Worm (Caenorhabditis elegans) whole organism, early embryonic: ENCODE data around the gene elmd-1.

Experiments
- ama-1 ChIP-seq: fragments of 150-350 bp; optimal IDR thresholded peaks from 2 replicates; lab custom pipeline; 2014
- ceh-13 ChIP-seq: fragments of 200-800 bp; sonication (Bioruptor generic); optimal IDR thresholded peaks from 2 replicates; lab custom pipeline; 2018; ENCODE audit warnings: mild to moderate bottlenecking, missing genetic modification characterization, missing compliant biosample characterization
- flt-1 ChIP-seq: fragments of 200-800 bp; sonication (Bioruptor generic); IDR thresholded peaks from 2 replicates; pipeline ENCODE4 v1.3.6; 2022; ENCODE audit warnings: missing genetic modification characterization, missing compliant biosample characterization
- tbx-37 ChIP-seq: fragments of 200-800 bp; sonication (Bioruptor generic); conservative IDR thresholded peaks from 2 replicates; pipeline ENCODE4 v1.3.6; 2022; ENCODE audit warnings: missing genetic modification reagents, missing genetic modification characterization, missing compliant biosample characterization

DNA sequence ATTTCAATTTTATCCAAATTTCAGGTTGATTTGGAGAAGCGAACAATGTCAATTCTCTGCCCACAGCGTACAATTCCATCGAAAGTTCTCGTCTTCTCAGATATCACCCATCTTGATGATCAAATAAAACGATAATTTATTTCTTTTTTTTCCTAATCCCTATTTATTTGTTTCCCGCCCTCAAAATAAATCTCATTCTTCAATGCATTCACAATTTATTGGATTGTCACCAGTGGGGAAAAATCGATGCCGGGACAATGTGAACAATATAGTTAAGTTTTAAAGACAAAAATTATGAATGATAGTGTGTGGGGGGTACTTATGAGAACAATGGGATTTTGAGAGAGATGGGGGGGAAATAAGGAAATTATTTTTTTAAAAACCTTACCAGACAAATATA, 10.7 kb downstream of the elmd-1 start:
- TF ChIP-seq ceh-13 (GFP tag; lab: Kevin White, UChicago) (no peak), ama-1 (lab: Kevin White, UChicago) (no peak), flt-1 (GFP tag; lab: Robert Waterston, UW) (no peak), tbx-37 (no peak)
